Fruit fly (Drosophila melanogaster) S2 (cell line): ENCODE data around the gene snz.

Source experiments
- CG8478 ChIP-seq: fragments of >200 bp; optimal IDR thresholded peaks from 2 replicates; lab custom pipeline; 2018
- CTCF ChIP-seq, 2 experiments: fragments of >200 bp; optimal IDR thresholded peaks; 2 replicates each; lab custom pipeline; 2018

dm6 chrX:7908239-7909068, 3.4 kb upstream of the snz start, which contains the start of the genes dpr14 and spidey:
- TF ChIP-seq CTCF (optimal IDR thresholded peaks at IDR 0.05; lab: Kevin White, UChicago) (no peak), CG8478 (lab: Kevin White, UChicago) (no peak)
